Worm (Caenorhabditis elegans) whole organism, L4 larva: Measurements from ENCODE around the gene shpk-1.

ENCODE experiments used
- F49E8.2 ChIP-seq: sonication (generic microtip); optimal IDR thresholded peaks from 2 replicates; lab custom pipeline; 2016; ENCODE audit warnings: missing compliant biosample characterization, mild to moderate bottlenecking, missing genetic modification characterization, borderline replicate concordance
- arid-1 ChIP-seq: fragments of 200-800 bp; sonication (Bioruptor generic); conservative IDR thresholded peaks from 2 replicates; pipeline ENCODE4 v1.3.6; 2022; ENCODE audit warnings: missing genetic modification reagents, missing genetic modification characterization, missing compliant biosample characterization
- ceh-62 ChIP-seq: sonication (generic microtip); optimal IDR thresholded peaks from 2 replicates; lab custom pipeline; 2017; ENCODE audit warnings: missing biosample characterization, missing genetic modification characterization
- dmd-6 ChIP-seq: fragments of 200-800 bp; sonication (Bioruptor generic); IDR thresholded peaks from 2 replicates; pipeline ENCODE4 v1.3.6; 2022; ENCODE audit warnings: missing genetic modification reagents, missing genetic modification characterization, missing compliant biosample characterization
- egl-27 ChIP-seq: sonication (generic microtip); optimal IDR thresholded peaks from 3 replicates; lab custom pipeline; 2017; ENCODE audit warnings: missing biosample characterization, missing genetic modification reagents, missing genetic modification characterization
- gei-8 ChIP-seq: fragments of 200-800 bp; sonication (Bioruptor generic); optimal IDR thresholded peaks from 2 replicates; lab custom pipeline; 2018; ENCODE audit warnings: mild to moderate bottlenecking, missing genetic modification characterization, missing compliant biosample characterization
- lin-15B ChIP-seq: fragments of 150-350 bp; sonication (generic microtip); optimal IDR thresholded peaks from 3 replicates; lab custom pipeline; 2014; ENCODE audit warnings: missing biosample characterization, missing genetic modification characterization
- lsy-2 ChIP-seq, 2 experiments: fragments of 150-350 bp in 1 of 2; sonication (generic microtip) in 1 of 2; optimal IDR thresholded peaks; 2 replicates each; lab custom pipeline; 2014 to 2017; ENCODE audit warnings: missing biosample characterization in 2 of 2, missing genetic modification characterization in 2 of 2
- nhr-102 ChIP-seq: sonication (generic microtip); optimal IDR thresholded peaks from 2 replicates; lab custom pipeline; 2016; ENCODE audit warnings: mild to moderate bottlenecking, missing genetic modification characterization, moderate library complexity, missing compliant biosample characterization
- nhr-25 ChIP-seq: sonication (generic microtip); optimal IDR thresholded peaks from 2 replicates; lab custom pipeline; 2017; ENCODE audit warnings: missing genetic modification characterization, mild to moderate bottlenecking, missing compliant biosample characterization, antibody characterized with exemption, moderate library complexity, borderline replicate concordance; ENCODE audit not compliant: insufficient read depth
- snpc-4 ChIP-seq: fragments of 150-350 bp; optimal IDR thresholded peaks from 2 replicates; lab custom pipeline; 2014; ENCODE audit warnings: missing biosample characterization, missing genetic modification characterization
- unc-39 ChIP-seq: sonication (generic microtip); optimal IDR thresholded peaks from 2 replicates; lab custom pipeline; 2017; ENCODE audit warnings: missing biosample characterization, missing genetic modification characterization

- TF ChIP-seq F49E8.2 (tag; lab: Kevin White, UChicago): no peak
- TF ChIP-seq egl-27 (tag; lab: Kevin White, UChicago): no peak
- TF ChIP-seq ceh-62 (tag; lab: Kevin White, UChicago): no peak
- no peak for TF ChIP-seq nhr-102 (tag; lab: Kevin White, UChicago)
- TF ChIP-seq lin-15B (tag; lab: Kevin White, UChicago): no peak
- no peak for TF ChIP-seq unc-39 (tag; lab: Kevin White, UChicago)
- no peak for TF ChIP-seq lsy-2 (tag; optimal IDR thresholded peaks at IDR 0.05; lab: Kevin White, UChicago)
- TF ChIP-seq dmd-6 (GFP tag; lab: Robert Waterston, UW): no peak
- TF ChIP-seq snpc-4 (tag; lab: Kevin White, UChicago): no peak
- no peak for TF ChIP-seq nhr-25 (tag; lab: Kevin White, UChicago)
- TF ChIP-seq arid-1 (GFP tag; lab: Robert Waterston, UW): no peak
- TF ChIP-seq gei-8 (GFP tag; lab: Kevin White, UChicago): no peak
Measured at ce11 chrIII:13621717-13622116, 13.9 kb downstream of the shpk-1 start.
